Fruit fly (Drosophila melanogaster): Measurements from ENCODE around the gene Chs2.

Chs2 gene

dm6 chr3L:21934462-21934861 is 27.7 kb upstream of the Chs2 start, which contains the start of gene SLC22A (continued):
- no peak; the same call in 2 of the 3 replicates for TF ChIP-seq eg (GFP tag; IDR thresholded peaks at IDR 0.05)
- TF ChIP-seq Blimp-1 (GFP tag; optimal IDR thresholded peaks at IDR 0.05) = no peak
- TF ChIP-seq dac (GFP tag; optimal IDR thresholded peaks at IDR 0.05) = peak; percentile 3
- no peak for TF ChIP-seq CG8632 (GFP tag; optimal IDR thresholded peaks at IDR 0.05)
- TF ChIP-seq CG9139 (GFP tag; optimal IDR thresholded peaks at IDR 0.05) = peak; percentile 67
- peak; percentile 33 for TF ChIP-seq Eip75B (GFP tag; optimal IDR thresholded peaks at IDR 0.05)
- TF ChIP-seq Gug (GFP tag; IDR thresholded peaks at IDR 0.05) = no peak
- TF ChIP-seq vri (GFP tag; optimal IDR thresholded peaks at IDR 0.05) = no peak
- TF ChIP-seq CG15336 (GFP tag; IDR thresholded peaks at IDR 0.05) = peak; percentile 30; the same call in 1 of the 2 replicates
- no peak for TF ChIP-seq CG4318 (GFP tag; optimal IDR thresholded peaks at IDR 0.05)
- no peak for TF ChIP-seq CG34406 (GFP tag; optimal IDR thresholded peaks at IDR 0.05)
- TF ChIP-seq Sox14 (GFP tag; optimal IDR thresholded peaks at IDR 0.05) = peak; percentile 10
- TF ChIP-seq CG6854 (GFP tag; optimal IDR thresholded peaks at IDR 0.05) = no peak
- TF ChIP-seq CG3919 (GFP tag; optimal IDR thresholded peaks at IDR 0.05) = no peak
- TF ChIP-seq CG6808 (GFP tag; optimal IDR thresholded peaks at IDR 0.05) = peak; percentile 72
- TF ChIP-seq Lpt (GFP tag; optimal IDR thresholded peaks at IDR 0.05) = no peak
- peak; percentile 10 for TF ChIP-seq OdsH (GFP tag; optimal IDR thresholded peaks at IDR 0.05)
- no peak for TF ChIP-seq Sox15 (GFP tag; optimal IDR thresholded peaks at IDR 0.05)
- TF ChIP-seq svp (GFP tag) = peak; percentile 95
- TF ChIP-seq topi (GFP tag; optimal IDR thresholded peaks at IDR 0.05) = no peak
- no peak; the same call in 2 of the 3 replicates for TF ChIP-seq CG6163 (GFP tag; IDR thresholded peaks at IDR 0.05)
- TF ChIP-seq CG31627 (GFP tag; optimal IDR thresholded peaks at IDR 0.05) = no peak
- peak; percentile 18 for TF ChIP-seq achi (GFP tag; optimal IDR thresholded peaks at IDR 0.05)
- 0 out of 3 replicates have a peak, but pooled peaks have one; percentile 30 for TF ChIP-seq CG8119 (GFP tag; IDR thresholded peaks at IDR 0.05)
- peak; percentile 81 for TF ChIP-seq Eip78C (GFP tag)
- TF ChIP-seq spab (GFP tag; optimal IDR thresholded peaks at IDR 0.05) = peak; percentile 66
- TF ChIP-seq Ets21C (GFP tag; optimal IDR thresholded peaks at IDR 0.05) = no peak
- no peak for TF ChIP-seq CG6792 (GFP tag; optimal IDR thresholded peaks at IDR 0.05)
- no peak for TF ChIP-seq Hr38 (GFP tag; optimal IDR thresholded peaks at IDR 0.05)
- no peak for TF ChIP-seq Smox (GFP tag; optimal IDR thresholded peaks at IDR 0.05)
- no peak for TF ChIP-seq Hr39 (GFP tag; optimal IDR thresholded peaks at IDR 0.05)
- no peak for TF ChIP-seq CG11294 (GFP tag; IDR thresholded peaks at IDR 0.05)
- no peak for TF ChIP-seq CG11902 (GFP tag; optimal IDR thresholded peaks at IDR 0.05)
- TF ChIP-seq pdm3 (GFP tag; optimal IDR thresholded peaks at IDR 0.05) = no peak

dm6 chr3L:21936152-21936551 is 26.0 kb upstream of the Chs2 start:
- TF ChIP-seq eg (GFP tag; IDR thresholded peaks at IDR 0.05) (no peak), achi (GFP tag; optimal IDR thresholded peaks at IDR 0.05) (no peak), Blimp-1 (GFP tag; optimal IDR thresholded peaks at IDR 0.05) (no peak), Eip78C (GFP tag) (no peak), ss (GFP tag; optimal IDR thresholded peaks at IDR 0.05) (no peak), fkh (GFP tag; optimal IDR thresholded peaks at IDR 0.05) (peak; percentile 23)

dm6 chr3L:21941615-21942259 is 20.5 kb upstream of the Chs2 start, which contains the start of the genes PolH and CG14562:
TSS of gene PolH (minus strand) at chr3L:21941812.
TSS of gene CG14562 (plus strand) at chr3L:21942221.
- TF ChIP-seq CG6276 (GFP tag; optimal IDR thresholded peaks at IDR 0.05) (no peak), Ets21C (GFP tag; optimal IDR thresholded peaks at IDR 0.05) (no peak)

Measured in whole organism, prepupa.